Fruit fly (Drosophila melanogaster) S2 (cell line): ENCODE data around the gene GstD2.

Source experiments
- CG8478 ChIP-seq: fragments of >200 bp; optimal IDR thresholded peaks from 2 replicates; lab custom pipeline; 2018
- CTCF ChIP-seq, 2 experiments: fragments of >200 bp; optimal IDR thresholded peaks; 2 replicates each; lab custom pipeline; 2018

DNA sequence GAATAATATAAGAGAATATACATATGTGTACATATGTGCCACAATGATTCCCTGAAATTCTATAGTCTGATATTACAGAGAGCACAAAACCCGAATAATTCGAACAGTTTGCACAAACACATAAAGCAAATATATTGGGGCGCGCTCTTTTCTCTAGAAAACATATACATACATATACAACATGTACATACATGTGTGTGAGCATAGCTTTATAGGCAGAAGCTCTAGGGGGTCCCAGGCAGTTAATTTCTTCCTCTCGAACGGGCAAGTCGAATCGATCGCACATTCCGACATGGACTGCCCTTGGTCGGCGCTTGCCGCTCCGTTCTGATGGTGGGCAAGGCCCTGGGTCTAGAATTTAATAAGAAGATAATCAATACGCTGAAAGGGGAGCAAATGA, 1.0 kb downstream of the GstD2 start, which contains the start of gene GstD3:
- TF ChIP-seq CTCF (optimal IDR thresholded peaks at IDR 0.05; lab: Kevin White, UChicago) (no peak), CG8478 (no peak)
